Fruit fly (Drosophila melanogaster) whole organism, prepupa: ENCODE measurements around the gene CG5860.

Experiments
- CG16779 ChIP-seq: fragments of 200-800 bp; sonication (Bioruptor generic); optimal IDR thresholded peaks from 3 replicates; lab custom pipeline; 2017; ENCODE audit warnings: missing biosample characterization, mild to moderate bottlenecking, missing genetic modification characterization
- CG31627 ChIP-seq: fragments of 200-800 bp; sonication (Bioruptor generic); optimal IDR thresholded peaks from 3 replicates; lab custom pipeline; 2016; ENCODE audit warnings: missing biosample characterization, missing genetic modification characterization
- CG6163 ChIP-seq: fragments of 200-800 bp; sonication (Bioruptor generic); IDR thresholded peaks from 3 replicates; pipeline ENCODE4 v1.3.6; 2022; ENCODE audit warnings: missing biosample characterization, missing genetic modification characterization
- CG6854 ChIP-seq: fragments of 200-800 bp; sonication (Bioruptor generic); optimal IDR thresholded peaks from 2 replicates; lab custom pipeline; 2017; ENCODE audit warnings: missing biosample characterization, mild to moderate bottlenecking, missing genetic modification characterization
- Hr38 ChIP-seq: sonication (Bioruptor generic); optimal IDR thresholded peaks from 2 replicates; lab custom pipeline; 2016; ENCODE audit warnings: missing biosample characterization, missing genetic modification characterization
- Lpt ChIP-seq: fragments of 200-800 bp; sonication (Bioruptor generic); optimal IDR thresholded peaks from 3 replicates; lab custom pipeline; 2016; ENCODE audit warnings: missing biosample characterization, missing genetic modification characterization
- Smox ChIP-seq: fragments of 200-800 bp; sonication (Bioruptor generic); optimal IDR thresholded peaks from 3 replicates; lab custom pipeline; 2016; ENCODE audit warnings: missing biosample characterization, missing genetic modification characterization
- vri ChIP-seq: fragments of 200-800 bp; sonication (Bioruptor generic); optimal IDR thresholded peaks from 3 replicates; lab custom pipeline; 2016; ENCODE audit warnings: missing biosample characterization, mild to moderate bottlenecking, missing genetic modification characterization

DNA sequence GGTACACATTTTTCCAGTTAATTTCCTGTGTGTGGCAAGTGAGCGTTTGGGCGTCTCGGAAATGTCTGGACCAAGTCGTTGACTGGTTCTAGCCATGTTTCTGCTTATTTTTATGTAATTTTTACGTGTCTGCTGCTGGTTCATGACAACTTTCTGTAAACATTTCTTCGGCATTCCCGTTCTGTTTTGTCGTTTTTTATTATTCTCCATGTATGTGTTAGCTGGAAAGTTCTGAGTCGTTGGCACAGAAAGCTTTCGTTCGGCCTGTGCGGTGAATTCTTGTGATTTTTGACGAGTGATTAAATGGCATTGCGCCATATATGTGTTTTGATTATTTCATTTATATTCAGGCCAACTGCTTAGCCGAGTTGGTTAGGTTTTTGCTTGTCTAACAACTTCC, 16.8 kb downstream of the CG5860 start:
- TF ChIP-seq Smox (GFP tag; lab: Kevin White, UChicago): no peak
- no peak for TF ChIP-seq Lpt (GFP tag; lab: Kevin White, UChicago)
- no peak for TF ChIP-seq CG6163 (GFP tag; lab: Robert Waterston, UW)
- no peak for TF ChIP-seq CG16779 (tag; lab: Kevin White, UChicago)
- TF ChIP-seq vri (GFP tag; lab: Kevin White, UChicago): no peak
- TF ChIP-seq CG31627: no peak
- TF ChIP-seq CG6854 (GFP tag; lab: Kevin White, UChicago): no peak
- no peak for TF ChIP-seq Hr38 (GFP tag; lab: Kevin White, UChicago)
